Worm (Caenorhabditis elegans) whole organism, midembryonic: Measurements from ENCODE around the gene rpn-11.

ENCODE experiments used
- cog-1 ChIP-seq: sonication (generic microtip); optimal IDR thresholded peaks from 2 replicates; lab custom pipeline; 2016; ENCODE audit warnings: missing genetic modification characterization, missing compliant biosample characterization
- flt-1 ChIP-seq: fragments of 200-800 bp; sonication (Bioruptor generic); IDR thresholded peaks from 2 replicates; pipeline ENCODE4 v1.3.6; 2022; ENCODE audit warnings: missing genetic modification characterization, missing compliant biosample characterization
- klf-2 ChIP-seq: fragments of 200-800 bp; sonication (Bioruptor generic); conservative IDR thresholded peaks from 2 replicates; pipeline ENCODE4 v1.3.6; 2022; ENCODE audit warnings: missing genetic modification reagents, missing genetic modification characterization, missing compliant biosample characterization
- tab-1 ChIP-seq: fragments of 200-800 bp; sonication (Bioruptor generic); IDR thresholded peaks from 2 replicates; pipeline ENCODE4 v1.3.6; 2022; ENCODE audit warnings: missing genetic modification characterization, missing compliant biosample characterization
- ztf-23 ChIP-seq: fragments of 200-800 bp; sonication (Bioruptor generic); IDR thresholded peaks from 2 replicates; pipeline ENCODE4 v1.3.6; 2022; ENCODE audit warnings: missing genetic modification reagents, missing genetic modification characterization, missing compliant biosample characterization
- ztf-29 ChIP-seq: fragments of 200-800 bp; sonication (Bioruptor generic); IDR thresholded peaks from 2 replicates; pipeline ENCODE4 v1.3.6; 2022; ENCODE audit warnings: missing genetic modification reagents, missing genetic modification characterization, missing compliant biosample characterization

- TF ChIP-seq ztf-29 (GFP tag; lab: Robert Waterston, UW) (no peak), klf-2 (GFP tag; lab: Robert Waterston, UW) (no peak), tab-1 (no peak), ztf-23 (no peak), cog-1 (tag; lab: Kevin White, UChicago) (no peak), flt-1 (GFP tag; lab: Robert Waterston, UW) (no peak)
These were observed 1.1 kb upstream of the rpn-11 start, which contains the start of gene K07D4.2 for ce11 chrII:4045396-4045795.
